Worm (Caenorhabditis elegans) whole organism, L1 larva: ENCODE data around the gene ZK1321.1.

Experiments used
- C04F5.9 ChIP-seq: sonication (generic microtip); optimal IDR thresholded peaks from 2 replicates; lab custom pipeline; 2016; ENCODE audit warnings: missing genetic modification characterization, missing compliant biosample characterization
- C16A3.4 ChIP-seq: fragments of 150-350 bp; optimal IDR thresholded peaks from 2 replicates; lab custom pipeline; 2014; ENCODE audit warnings: missing biosample characterization, missing genetic modification characterization
- F16B12.6 ChIP-seq: fragments of 150-350 bp; optimal IDR thresholded peaks from 2 replicates; lab custom pipeline; 2014; ENCODE audit warnings: missing biosample characterization, missing genetic modification characterization
- aha-1 ChIP-seq: fragments of 150-350 bp; optimal IDR thresholded peaks from 2 replicates; lab custom pipeline; 2014; ENCODE audit warnings: missing biosample characterization, missing genetic modification characterization
- aly-2 ChIP-seq: fragments of 150-350 bp; optimal IDR thresholded peaks from 2 replicates; lab custom pipeline; 2014; ENCODE audit warnings: missing biosample characterization, missing genetic modification characterization
- blmp-1 ChIP-seq: fragments of 150-350 bp; optimal IDR thresholded peaks from 2 replicates; lab custom pipeline; 2014; ENCODE audit warnings: missing biosample characterization, missing genetic modification characterization
- ceh-82 ChIP-seq, 3 experiments: fragments of 150-350 bp in 1 of 3; sonication (generic microtip) in 2 of 3; optimal IDR thresholded peaks; 2 replicates each; lab custom pipeline; 2014 to 2017; ENCODE audit warnings: missing biosample characterization in 3 of 3, missing genetic modification characterization in 3 of 3
- dsc-1 ChIP-seq: sonication (generic microtip); optimal IDR thresholded peaks from 2 replicates; lab custom pipeline; 2016; ENCODE audit warnings: mild to moderate bottlenecking, missing genetic modification characterization, missing compliant biosample characterization
- efl-1 ChIP-seq, 4 experiments: fragments of 150-350 bp; optimal IDR thresholded peaks in 3 of 4; peaks in 1 of 4; 1 replicate in 1 of 4; 2 replicates in 3 of 4; lab custom pipeline; 2014; ENCODE audit warnings: missing biosample characterization in 2 of 4, missing genetic modification characterization in 2 of 4, missing genetic modification reagents in 2 of 4
- elt-2 ChIP-seq: sonication (generic microtip); optimal IDR thresholded peaks from 2 replicates; lab custom pipeline; 2016; ENCODE audit warnings: missing genetic modification characterization, mild to moderate bottlenecking, inconsistent platforms, missing compliant biosample characterization, missing genetic modification reagents
- fkh-10 ChIP-seq: sonication (generic microtip); optimal IDR thresholded peaks from 2 replicates; lab custom pipeline; 2017; ENCODE audit warnings: missing biosample characterization, missing genetic modification reagents, missing genetic modification characterization
- fkh-4 ChIP-seq: sonication (generic microtip); optimal IDR thresholded peaks from 2 replicates; lab custom pipeline; 2016; ENCODE audit warnings: missing compliant biosample characterization, missing genetic modification characterization, borderline replicate concordance
- fos-1 ChIP-seq: fragments of 150-350 bp; optimal IDR thresholded peaks from 2 replicates; lab custom pipeline; 2014; ENCODE audit warnings: missing biosample characterization, missing genetic modification characterization
- irx-1 ChIP-seq: sonication (generic microtip); optimal IDR thresholded peaks from 2 replicates; lab custom pipeline; 2016; ENCODE audit warnings: missing genetic modification characterization, missing compliant biosample characterization
- lin-14 ChIP-seq: fragments of 200-800 bp; sonication (Bioruptor generic); optimal IDR thresholded peaks from 2 replicates; lab custom pipeline; 2018; ENCODE audit warnings: mild to moderate bottlenecking, missing genetic modification characterization, moderate library complexity, missing compliant biosample characterization
- lsy-2 ChIP-seq, 2 experiments: fragments of 150-350 bp; optimal IDR thresholded peaks; 2 replicates each; lab custom pipeline; 2014; ENCODE audit warnings: missing biosample characterization in 2 of 2, missing genetic modification characterization in 2 of 2
- mep-1 ChIP-seq: fragments of 150-350 bp; optimal IDR thresholded peaks from 2 replicates; lab custom pipeline; 2014; ENCODE audit warnings: missing biosample characterization, missing genetic modification characterization
- nhr-11 ChIP-seq: fragments of 150-350 bp; optimal IDR thresholded peaks from 2 replicates; lab custom pipeline; 2014; ENCODE audit warnings: missing biosample characterization, missing genetic modification characterization
- nhr-19 ChIP-seq: fragments of 200-800 bp; sonication (Bioruptor generic); conservative IDR thresholded peaks from 2 replicates; pipeline ENCODE4 v1.3.6; 2022; ENCODE audit warnings: missing genetic modification characterization, missing compliant biosample characterization
- nhr-237 ChIP-seq: fragments of 150-350 bp; optimal IDR thresholded peaks from 2 replicates; lab custom pipeline; 2014; ENCODE audit warnings: missing biosample characterization, missing genetic modification characterization
- nhr-47 ChIP-seq: sonication (generic microtip); optimal IDR thresholded peaks from 2 replicates; lab custom pipeline; 2016; ENCODE audit warnings: mild to moderate bottlenecking, missing genetic modification characterization, moderate library complexity, missing compliant biosample characterization
- nhr-71 ChIP-seq: sonication (generic microtip); optimal IDR thresholded peaks from 2 replicates; lab custom pipeline; 2016; ENCODE audit warnings: mild to moderate bottlenecking, missing genetic modification characterization, moderate library complexity, missing compliant biosample characterization
- nhr-77 ChIP-seq: fragments of 150-350 bp; optimal IDR thresholded peaks from 2 replicates; lab custom pipeline; 2014; ENCODE audit warnings: missing biosample characterization, missing genetic modification characterization
- nhr-85 ChIP-seq: sonication (generic microtip); peaks from one replicate; lab custom pipeline; 2016; ENCODE audit warnings: missing genetic modification characterization, inconsistent platforms, missing compliant biosample characterization
- nhr-90 ChIP-seq: sonication (generic microtip); optimal IDR thresholded peaks from 2 replicates; lab custom pipeline; 2016; ENCODE audit warnings: mild to moderate bottlenecking, missing genetic modification characterization, missing compliant biosample characterization; ENCODE audit not compliant: poor library complexity
- pax-3 ChIP-seq: fragments of 200-800 bp; sonication (Bioruptor generic); optimal IDR thresholded peaks from 2 replicates; lab custom pipeline; 2018; ENCODE audit warnings: mild to moderate bottlenecking, missing genetic modification characterization, moderate library complexity, missing compliant biosample characterization
- rnt-1 ChIP-seq: sonication (generic microtip); optimal IDR thresholded peaks from 2 replicates; lab custom pipeline; 2016; ENCODE audit warnings: mild to moderate bottlenecking, missing genetic modification characterization, moderate library complexity, missing compliant biosample characterization
- snu-23 ChIP-seq: sonication (generic microtip); optimal IDR thresholded peaks from 2 replicates; lab custom pipeline; 2016; ENCODE audit warnings: missing genetic modification characterization, missing compliant biosample characterization
- sox-4 ChIP-seq: sonication (generic microtip); optimal IDR thresholded peaks from 2 replicates; lab custom pipeline; 2016; ENCODE audit warnings: missing genetic modification characterization, missing compliant biosample characterization
- swsn-7 ChIP-seq: sonication (generic microtip); optimal IDR thresholded peaks from 2 replicates; lab custom pipeline; 2016; ENCODE audit warnings: missing genetic modification characterization, missing compliant biosample characterization
- tbx-2 ChIP-seq: sonication (generic microtip); optimal IDR thresholded peaks from 2 replicates; lab custom pipeline; 2016; ENCODE audit warnings: missing genetic modification characterization, missing compliant biosample characterization
- unc-130 ChIP-seq: fragments of 150-350 bp; optimal IDR thresholded peaks from 2 replicates; lab custom pipeline; 2017; ENCODE audit warnings: missing biosample characterization, missing genetic modification characterization, inconsistent platforms
- unc-62 ChIP-seq: fragments of 150-350 bp; optimal IDR thresholded peaks from 2 replicates; lab custom pipeline; 2014; ENCODE audit warnings: missing biosample characterization, missing genetic modification reagents, missing genetic modification characterization
- unc-86 ChIP-seq: sonication (generic microtip); optimal IDR thresholded peaks from 2 replicates; lab custom pipeline; 2016; ENCODE audit warnings: missing genetic modification characterization, missing compliant biosample characterization
- unc-98 ChIP-seq: fragments of 200-800 bp; sonication (Bioruptor generic); IDR thresholded peaks from 2 replicates; pipeline ENCODE4 v1.3.6; 2022; ENCODE audit warnings: missing genetic modification characterization, missing compliant biosample characterization

Gene ZK1321.1

DNA sequence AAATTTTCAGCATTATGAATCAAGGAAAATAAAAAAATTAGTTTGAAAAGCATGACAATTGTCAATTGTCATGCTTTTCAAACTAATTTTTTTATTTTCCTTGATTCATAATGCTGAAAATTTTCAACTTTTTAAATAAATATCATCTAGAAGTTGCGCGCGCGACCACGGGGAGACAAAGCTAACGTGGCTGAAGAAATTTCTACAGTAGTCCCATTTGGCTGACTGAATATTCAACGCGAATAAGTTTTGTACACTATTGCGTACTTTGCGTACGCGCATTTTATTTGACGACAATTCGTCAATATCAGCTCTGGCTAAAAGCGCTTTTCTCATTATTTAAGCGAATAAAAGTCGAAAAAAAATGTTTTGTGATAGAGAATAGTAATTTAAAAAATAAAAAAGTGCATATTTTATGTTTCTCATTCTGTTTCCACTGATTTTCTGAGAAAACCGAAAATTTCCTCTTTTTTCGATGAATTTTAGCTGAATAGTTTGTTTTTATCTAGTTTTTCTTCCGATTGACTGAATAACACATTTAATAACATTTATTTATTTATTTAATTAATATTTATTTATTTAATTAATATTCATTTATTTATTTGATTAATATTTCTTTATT, 35.1 kb upstream of the ZK1321.1 start, which contains the start of gene Y53C12A.11:
Y53C12A.11 (minus strand) TSS at position 68 of the 622 bp plus-strand sequence.
- peak; percentile 26 for TF ChIP-seq nhr-71 (tag; lab: Kevin White, UChicago)
- peak; percentile 5 for TF ChIP-seq nhr-47
- peak; percentile 41 for TF ChIP-seq nhr-19 (GFP tag; lab: Robert Waterston, UW)
- TF ChIP-seq efl-1 (optimal IDR thresholded peaks at IDR 0.05; lab: Kevin White, UChicago), result peak; percentile 13 to 39
- TF ChIP-seq efl-1 (GFP tag; optimal IDR thresholded peaks at IDR 0.05 in 1 of 2; lab: Kevin White, UChicago), result peak in 1 of 2 experiments; percentile 70
- peak in 1 of 2 experiments; percentile 52 for TF ChIP-seq lsy-2 (tag; optimal IDR thresholded peaks at IDR 0.05; lab: Kevin White, UChicago)

DNA sequence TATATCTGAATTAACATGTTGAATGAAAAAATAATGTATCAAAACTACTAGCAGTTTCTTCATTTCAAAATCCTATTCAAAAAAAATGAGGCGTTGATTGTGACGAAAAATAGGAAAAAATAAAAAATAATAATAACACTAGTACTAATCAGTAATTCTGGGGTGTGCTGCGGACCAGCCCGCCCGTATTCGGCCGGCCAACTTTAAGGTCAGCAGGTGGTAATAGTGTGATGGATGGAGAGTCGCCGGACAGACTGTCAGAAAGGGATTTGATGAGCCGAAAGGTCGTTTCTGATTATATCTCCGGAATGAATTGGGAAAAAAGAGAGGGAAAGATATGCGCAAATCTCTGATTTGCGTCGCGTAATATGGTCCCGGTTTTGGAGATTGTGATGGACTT, 29.4 kb upstream of the ZK1321.1 start, which contains the start of gene cutl-2:
cutl-2 (minus strand) TSS at position 210 of the 400 bp plus-strand sequence.
- TF ChIP-seq nhr-77 (tag; lab: Kevin White, UChicago) (no peak), mep-1 (tag; lab: Kevin White, UChicago) (no peak), lin-14 (no peak), fos-1 (tag; lab: Kevin White, UChicago) (no peak), snu-23 (GFP tag; lab: Kevin White, UChicago) (no peak), swsn-7 (tag; lab: Kevin White, UChicago) (no peak), C16A3.4 (tag; lab: Kevin White, UChicago) (no peak), aly-2 (tag; lab: Kevin White, UChicago) (no peak), F16B12.6 (no peak), ceh-82 (tag; optimal IDR thresholded peaks at IDR 0.05; lab: Kevin White, UChicago) (no peak), aha-1 (no peak), blmp-1 (tag; lab: Kevin White, UChicago) (no peak), unc-98 (GFP tag; lab: Robert Waterston, UW) (no peak), nhr-85 (no peak), unc-62 (no peak), C04F5.9 (tag; lab: Kevin White, UChicago) (no peak), nhr-11 (tag; lab: Kevin White, UChicago) (no peak), nhr-47 (no peak), lsy-2 (tag; optimal IDR thresholded peaks at IDR 0.05; lab: Kevin White, UChicago) (no peak)

DNA sequence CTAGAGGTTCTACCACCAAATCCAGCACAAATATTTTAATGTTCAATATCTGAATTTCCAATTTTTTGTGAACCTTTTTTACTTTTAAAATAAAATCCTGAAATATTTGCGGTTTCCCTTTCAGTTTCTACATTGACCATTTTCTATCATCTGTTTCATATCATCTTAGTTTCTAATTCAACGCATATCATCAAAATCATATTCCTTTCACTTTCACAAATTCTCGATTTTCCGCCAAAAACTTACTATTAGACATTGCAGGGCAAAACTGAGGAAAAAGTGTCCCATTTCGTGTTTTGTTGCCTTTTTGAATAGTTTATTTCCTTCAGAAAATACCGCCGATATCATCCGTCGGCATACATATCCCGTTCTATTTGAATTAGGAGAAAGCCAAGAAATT, 28.8 kb upstream of the ZK1321.1 start:
- TF ChIP-seq nhr-11 (tag; lab: Kevin White, UChicago) (no peak), swsn-7 (tag; lab: Kevin White, UChicago) (no peak), irx-1 (tag; lab: Kevin White, UChicago) (no peak), sox-4 (no peak), blmp-1 (tag; lab: Kevin White, UChicago) (peak; percentile 84)
- TF ChIP-seq, all 84 proteins: peak for 1

DNA sequence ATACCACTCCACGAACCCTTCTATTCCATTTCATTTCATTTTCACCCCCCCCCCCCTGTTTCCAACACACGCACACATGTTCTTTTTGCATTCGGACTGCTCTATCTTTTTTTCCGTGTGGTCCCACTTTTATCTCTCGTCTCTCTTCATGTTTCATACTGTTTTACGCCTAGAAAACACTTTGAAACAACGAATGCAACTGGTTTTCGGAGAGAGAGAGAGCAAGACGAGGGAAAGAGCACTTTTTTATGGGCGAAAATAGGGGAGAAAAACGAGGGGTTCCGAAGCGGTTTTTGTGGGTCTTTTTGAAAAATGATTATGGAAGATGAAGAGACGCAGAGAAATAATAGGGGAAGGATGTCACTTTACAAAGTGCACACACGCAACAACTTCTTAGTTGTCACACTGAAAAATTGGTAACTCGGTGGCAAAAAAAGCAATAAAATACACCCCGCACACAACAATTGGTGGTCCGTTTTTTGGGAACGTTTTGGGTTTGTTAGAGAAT, 26.6 kb upstream of the ZK1321.1 start:
- TF ChIP-seq elt-2 (tag; lab: Kevin White, UChicago) (no peak), nhr-237 (tag; lab: Kevin White, UChicago) (no peak), fkh-4 (no peak), unc-86 (no peak), lsy-2 (tag; optimal IDR thresholded peaks at IDR 0.05; lab: Kevin White, UChicago) (peak in 1 of 2 experiments; percentile 8), nhr-90 (tag; lab: Kevin White, UChicago) (no peak), tbx-2 (tag; lab: Kevin White, UChicago) (no peak), F16B12.6 (no peak), pax-3 (tag; lab: Kevin White, UChicago) (no peak), nhr-11 (tag; lab: Kevin White, UChicago) (no peak), blmp-1 (tag; lab: Kevin White, UChicago) (no peak), rnt-1 (tag; lab: Kevin White, UChicago) (peak; percentile 55), dsc-1 (peak; percentile 64), lin-14 (peak; percentile 81)

DNA sequence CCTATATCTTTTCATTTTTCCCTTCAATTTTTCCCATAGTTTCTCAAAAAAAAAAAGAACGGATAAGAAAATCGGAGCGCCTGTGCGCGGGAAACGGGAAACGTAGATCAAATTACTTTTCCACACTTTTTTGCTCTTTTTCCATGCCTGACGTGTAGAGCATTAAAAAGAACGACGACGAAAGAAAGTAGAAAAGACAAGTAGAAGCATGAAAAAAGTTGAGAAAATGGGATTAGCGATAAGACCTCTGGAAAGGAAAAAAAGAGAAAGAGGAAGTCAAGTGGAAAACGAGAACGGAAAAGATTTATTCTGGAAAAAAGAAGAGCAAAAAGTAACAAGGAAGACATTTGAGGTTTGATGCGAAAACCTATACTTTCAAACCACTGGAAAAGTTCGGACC, 25.3 kb upstream of the ZK1321.1 start:
- no peak for TF ChIP-seq unc-130
- TF ChIP-seq lin-14, result peak; percentile 19
- TF ChIP-seq fkh-10 (GFP tag; lab: Kevin White, UChicago), result peak; percentile 92
